Worm (Caenorhabditis elegans): ENCODE results near the gene F21D12.3.

DNA sequence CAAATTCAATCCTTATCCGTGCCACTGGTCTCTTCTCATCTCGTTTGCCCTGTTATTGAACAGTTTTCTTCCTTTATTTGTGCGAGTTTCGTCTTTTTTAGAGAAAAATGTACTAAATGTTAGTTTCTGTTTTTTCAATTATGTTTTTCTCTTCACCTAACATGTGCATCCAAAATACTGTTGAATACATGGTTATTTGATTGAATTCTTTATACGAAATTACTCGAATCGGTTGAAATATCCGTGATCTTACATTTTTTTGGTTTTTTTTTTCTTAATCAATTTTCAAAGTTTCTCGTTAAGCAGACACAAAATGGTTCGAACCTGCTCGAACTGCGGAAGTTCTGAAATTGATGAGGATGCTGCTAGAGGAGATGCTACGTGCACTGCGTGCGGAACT is 18.3 kb downstream of the F21D12.3 start, which contains the start of gene brf-1:
- TF ChIP-seq egl-27 (tag; optimal IDR thresholded peaks at IDR 0.05): no peak
- TF ChIP-seq ztf-11 (tag; optimal IDR thresholded peaks at IDR 0.05): no peak
- no peak for TF ChIP-seq nhr-76 (tag; optimal IDR thresholded peaks at IDR 0.05)
- TF ChIP-seq ZK546.5 (tag; optimal IDR thresholded peaks at IDR 0.05): no peak
- TF ChIP-seq pqm-1 (tag; optimal IDR thresholded peaks at IDR 0.05): no peak
- no peak for TF ChIP-seq ceh-82 (tag; optimal IDR thresholded peaks at IDR 0.05)
